Worm (Caenorhabditis elegans) whole organism, young adult: ENCODE measurements around the gene ech-6.

Source experiments
- B0336.3 ChIP-seq: fragments of 200-800 bp; sonication (Bioruptor generic); IDR thresholded peaks from 2 replicates; pipeline ENCODE4 v1.3.6; 2022; ENCODE audit warnings: missing genetic modification characterization, missing compliant biosample characterization
- ZK185.1 ChIP-seq: sonication (generic microtip); optimal IDR thresholded peaks from 2 replicates; lab custom pipeline; 2016; ENCODE audit warnings: mild to moderate bottlenecking, missing genetic modification characterization, missing compliant biosample characterization; ENCODE audit not compliant: poor library complexity, severe bottlenecking
- ama-1 ChIP-seq, 3 experiments: fragments of 150-350 bp in 1 of 3; sonication (generic microtip) in 2 of 3; optimal IDR thresholded peaks; 2 replicates each; lab custom pipeline; 2014 to 2018; ENCODE audit warnings: missing biosample characterization in 2 of 3, missing genetic modification characterization in 2 of 3, missing genetic modification reagents in 2 of 3
- ceh-40 ChIP-seq: fragments of 200-800 bp; sonication (Bioruptor generic); IDR thresholded peaks from 2 replicates; pipeline ENCODE4 v1.3.6; 2022; ENCODE audit warnings: missing genetic modification characterization, missing compliant biosample characterization
- dox-1 ChIP-seq: fragments of 200-800 bp; sonication (Bioruptor generic); IDR thresholded peaks from 2 replicates; pipeline ENCODE4 v1.3.6; 2022; ENCODE audit warnings: missing genetic modification reagents, missing genetic modification characterization, missing compliant biosample characterization
- dpl-1 ChIP-seq: fragments of 150-350 bp; optimal IDR thresholded peaks from 2 replicates; lab custom pipeline; 2014; ENCODE audit warnings: missing biosample characterization, missing genetic modification reagents, missing genetic modification characterization
- him-1 ChIP-seq: sonication (generic microtip); optimal IDR thresholded peaks from 2 replicates; lab custom pipeline; 2016; ENCODE audit warnings: missing genotype, missing genetic modification reagents, missing genetic modification characterization, missing compliant biosample characterization
- lin-35 ChIP-seq, 3 experiments: fragments of 150-350 bp in 2 of 3; sonication (generic microtip) in 1 of 3; optimal IDR thresholded peaks; 2 replicates each; lab custom pipeline; 2014 to 2018; ENCODE audit warnings: missing biosample characterization in 3 of 3, missing genetic modification characterization in 3 of 3, missing genetic modification reagents in 3 of 3
- lsl-1 ChIP-seq: fragments of 200-800 bp; sonication (Bioruptor generic); optimal IDR thresholded peaks from 2 replicates; lab custom pipeline; 2018; ENCODE audit warnings: mild to moderate bottlenecking, missing genetic modification characterization, moderate library complexity, missing compliant biosample characterization
- mxl-1 ChIP-seq: sonication (generic microtip); optimal IDR thresholded peaks from 2 replicates; lab custom pipeline; 2016; ENCODE audit warnings: missing genetic modification characterization, missing compliant biosample characterization
- unc-62 ChIP-seq: fragments of 150-350 bp; optimal IDR thresholded peaks from 2 replicates; lab custom pipeline; 2014; ENCODE audit warnings: missing biosample characterization, missing genetic modification reagents, missing genetic modification characterization

DNA sequence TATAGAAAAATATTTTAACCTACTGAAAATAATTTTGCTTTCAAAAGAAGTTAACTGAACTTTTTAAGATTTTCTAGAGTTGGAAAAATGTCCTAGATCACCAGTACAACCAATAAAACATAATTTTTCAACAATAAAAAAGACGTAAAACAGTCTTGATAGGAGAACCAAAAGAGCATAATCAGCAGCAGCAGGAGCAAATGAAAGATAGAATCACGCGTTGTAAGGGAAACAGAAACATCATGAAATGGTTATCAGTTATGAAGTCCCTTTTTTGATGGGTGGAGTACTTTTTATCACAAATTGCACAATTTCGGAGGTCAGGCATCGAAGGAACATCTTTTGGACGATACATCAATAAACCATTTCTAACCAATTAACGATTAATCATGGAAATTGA, 30.7 kb downstream of the ech-6 start:
- TF ChIP-seq ama-1 (optimal IDR thresholded peaks at IDR 0.05; lab: Kevin White, UChicago) (no peak), ama-1 (GFP tag; optimal IDR thresholded peaks at IDR 0.05; lab: Kevin White, UChicago) (no peak), dox-1 (GFP tag; lab: Robert Waterston, UW) (no peak), mxl-1 (tag; lab: Kevin White, UChicago) (no peak), lsl-1 (GFP tag; lab: Kevin White, UChicago) (no peak), him-1 (tag; lab: Kevin White, UChicago) (no peak), unc-62 (GFP tag; lab: Kevin White, UChicago) (no peak), B0336.3 (GFP tag; lab: Robert Waterston, UW) (no peak), ZK185.1 (tag; lab: Kevin White, UChicago) (no peak), ceh-40 (GFP tag; lab: Robert Waterston, UW) (no peak), dpl-1 (no peak), lin-35 (GFP tag; optimal IDR thresholded peaks at IDR 0.05; lab: Kevin White, UChicago) (no peak)
